Worm (Caenorhabditis elegans) whole organism, L2 larva: ENCODE measurements around the gene F59E12.8.

Experiments
- C34F6.9 ChIP-seq: fragments of 150-350 bp; optimal IDR thresholded peaks from 2 replicates; lab custom pipeline; 2014; ENCODE audit warnings: missing biosample characterization, missing genetic modification characterization
- F13H6.1 ChIP-seq: sonication (generic microtip); optimal IDR thresholded peaks from 2 replicates; lab custom pipeline; 2016; ENCODE audit warnings: missing genetic modification characterization, missing compliant biosample characterization
- R02D3.7 ChIP-seq: fragments of 150-350 bp; optimal IDR thresholded peaks from 2 replicates; lab custom pipeline; 2014; ENCODE audit warnings: missing biosample characterization, missing genetic modification characterization
- Y55F3AM.14 ChIP-seq: fragments of 200-800 bp; sonication (Bioruptor generic); optimal IDR thresholded peaks from 2 replicates; lab custom pipeline; 2018; ENCODE audit warnings: mild to moderate bottlenecking, missing genetic modification characterization, missing compliant biosample characterization
- ZK546.5 ChIP-seq: sonication (generic microtip); optimal IDR thresholded peaks from 2 replicates; lab custom pipeline; 2017; ENCODE audit warnings: missing biosample characterization, missing genetic modification characterization
- alr-1 ChIP-seq: fragments of 150-350 bp; optimal IDR thresholded peaks from 2 replicates; lab custom pipeline; 2014; ENCODE audit warnings: missing biosample characterization, missing genetic modification characterization
- aly-2 ChIP-seq: fragments of 150-350 bp; optimal IDR thresholded peaks from 2 replicates; lab custom pipeline; 2014; ENCODE audit warnings: missing biosample characterization, missing genetic modification characterization
- ama-1 ChIP-seq: fragments of 150-350 bp; optimal IDR thresholded peaks from 2 replicates; lab custom pipeline; 2018; ENCODE audit warnings: inconsistent platforms
- blmp-1 ChIP-seq: sonication (generic microtip); optimal IDR thresholded peaks from 2 replicates; lab custom pipeline; 2017; ENCODE audit warnings: missing genetic modification characterization, mild to moderate bottlenecking, missing compliant biosample characterization, antibody characterized with exemption, moderate library complexity; ENCODE audit not compliant: insufficient read depth
- ceh-16 ChIP-seq: fragments of 150-350 bp; optimal IDR thresholded peaks from 2 replicates; lab custom pipeline; 2014; ENCODE audit warnings: missing biosample characterization, missing genetic modification characterization
- ceh-82 ChIP-seq: fragments of 150-350 bp; optimal IDR thresholded peaks from 2 replicates; lab custom pipeline; 2014; ENCODE audit warnings: missing biosample characterization, missing genetic modification characterization
- crh-2 ChIP-seq: sonication (generic microtip); optimal IDR thresholded peaks from 2 replicates; lab custom pipeline; 2017; ENCODE audit warnings: missing biosample characterization, missing genetic modification characterization
- dmd-4 ChIP-seq: sonication (generic microtip); optimal IDR thresholded peaks from 2 replicates; lab custom pipeline; 2017; ENCODE audit warnings: missing biosample characterization, missing genetic modification characterization
- egl-27 ChIP-seq: sonication (generic microtip); optimal IDR thresholded peaks from 3 replicates; lab custom pipeline; 2017; ENCODE audit warnings: missing biosample characterization, missing genetic modification reagents, missing genetic modification characterization
- elt-1 ChIP-seq: fragments of 150-350 bp; optimal IDR thresholded peaks from 2 replicates; lab custom pipeline; 2014; ENCODE audit warnings: missing biosample characterization, missing genetic modification characterization
- elt-3 ChIP-seq: sonication (generic microtip); optimal IDR thresholded peaks from 2 replicates; lab custom pipeline; 2017; ENCODE audit warnings: missing biosample characterization, missing genetic modification characterization
- fos-1 ChIP-seq: fragments of 150-350 bp; optimal IDR thresholded peaks from 2 replicates; lab custom pipeline; 2014; ENCODE audit warnings: missing biosample characterization, missing genetic modification characterization
- gmeb-1 ChIP-seq: fragments of 150-350 bp; optimal IDR thresholded peaks from 2 replicates; lab custom pipeline; 2014; ENCODE audit warnings: missing biosample characterization, missing genetic modification characterization
- lin-11 ChIP-seq: fragments of 150-350 bp; sonication (generic microtip); optimal IDR thresholded peaks from 2 replicates; lab custom pipeline; 2014; ENCODE audit warnings: missing biosample characterization, missing genetic modification characterization, inconsistent platforms, mixed read lengths
- lin-13 ChIP-seq: fragments of 150-350 bp; optimal IDR thresholded peaks from 2 replicates; lab custom pipeline; 2014; ENCODE audit warnings: missing biosample characterization, missing genetic modification reagents, missing genetic modification characterization
- lin-39 ChIP-seq: fragments of 150-350 bp; optimal IDR thresholded peaks from 2 replicates; lab custom pipeline; 2014; ENCODE audit warnings: missing biosample characterization, missing genetic modification reagents, missing genetic modification characterization
- lsy-2 ChIP-seq, 2 experiments: fragments of 150-350 bp in 1 of 2; sonication (generic microtip) in 1 of 2; optimal IDR thresholded peaks; 2 replicates each; lab custom pipeline; 2014 to 2017; ENCODE audit warnings: missing biosample characterization in 2 of 2, missing genetic modification characterization in 2 of 2
- mab-5 ChIP-seq: fragments of 150-350 bp; optimal IDR thresholded peaks from 2 replicates; lab custom pipeline; 2014; ENCODE audit warnings: missing biosample characterization, missing genetic modification characterization
- mbf-1 ChIP-seq: sonication (generic microtip); optimal IDR thresholded peaks from 2 replicates; lab custom pipeline; 2017; ENCODE audit warnings: missing biosample characterization, missing genetic modification characterization
- mdl-1 ChIP-seq, 2 experiments: fragments of 150-350 bp in 1 of 2; sonication (generic microtip) in 1 of 2; optimal IDR thresholded peaks; 2 replicates each; lab custom pipeline; 2017; ENCODE audit warnings: missing biosample characterization in 2 of 2, missing genetic modification characterization in 2 of 2
- nhr-10 ChIP-seq: sonication (generic microtip); optimal IDR thresholded peaks from 2 replicates; lab custom pipeline; 2017; ENCODE audit warnings: missing biosample characterization, missing genetic modification characterization
- nhr-11 ChIP-seq: fragments of 150-350 bp; optimal IDR thresholded peaks from 2 replicates; lab custom pipeline; 2014; ENCODE audit warnings: missing biosample characterization, missing genetic modification characterization
- nhr-12 ChIP-seq: fragments of 150-350 bp; optimal IDR thresholded peaks from 2 replicates; lab custom pipeline; 2014; ENCODE audit warnings: missing biosample characterization, missing genetic modification characterization
- nhr-129 ChIP-seq: fragments of 150-350 bp; optimal IDR thresholded peaks from 2 replicates; lab custom pipeline; 2014; ENCODE audit warnings: missing biosample characterization, missing genetic modification characterization
- nhr-21 ChIP-seq: fragments of 150-350 bp; optimal IDR thresholded peaks from 2 replicates; lab custom pipeline; 2014; ENCODE audit warnings: missing biosample characterization, missing genetic modification characterization
- nhr-23 ChIP-seq: fragments of 150-350 bp; optimal IDR thresholded peaks from 2 replicates; lab custom pipeline; 2014; ENCODE audit warnings: missing biosample characterization, missing genetic modification reagents, missing genetic modification characterization
- nhr-237 ChIP-seq: fragments of 150-350 bp; optimal IDR thresholded peaks from 2 replicates; lab custom pipeline; 2014; ENCODE audit warnings: missing biosample characterization, missing genetic modification characterization
- nhr-25 ChIP-seq: fragments of 150-350 bp; sonication (generic microtip); optimal IDR thresholded peaks from 3 replicates; lab custom pipeline; 2014; ENCODE audit warnings: missing biosample characterization, missing genetic modification characterization
- nhr-6 ChIP-seq: fragments of 150-350 bp; optimal IDR thresholded peaks from 2 replicates; lab custom pipeline; 2014; ENCODE audit warnings: missing biosample characterization, missing genetic modification characterization
- nhr-77 ChIP-seq: fragments of 150-350 bp; optimal IDR thresholded peaks from 2 replicates; lab custom pipeline; 2014; ENCODE audit warnings: missing biosample characterization, missing genetic modification characterization
- peb-1 ChIP-seq: fragments of 150-350 bp; optimal IDR thresholded peaks from 2 replicates; lab custom pipeline; 2014; ENCODE audit warnings: missing biosample characterization, missing genetic modification characterization
- sem-4 ChIP-seq: fragments of 150-350 bp; optimal IDR thresholded peaks from 2 replicates; lab custom pipeline; 2014; ENCODE audit warnings: missing biosample characterization, missing genetic modification reagents, missing genetic modification characterization
- skn-1 ChIP-seq: sonication (generic microtip); optimal IDR thresholded peaks from 2 replicates; lab custom pipeline; 2017; ENCODE audit warnings: missing biosample characterization, missing genetic modification characterization
- sma-3 ChIP-seq: sonication (generic microtip); optimal IDR thresholded peaks from 2 replicates; lab custom pipeline; 2016; ENCODE audit warnings: missing genetic modification reagents, missing genetic modification characterization, missing compliant biosample characterization
- sma-9 ChIP-seq, 2 experiments: fragments of 150-350 bp in 1 of 2; sonication (generic microtip) in 1 of 2; optimal IDR thresholded peaks; 2 replicates each; lab custom pipeline; 2014 to 2016; ENCODE audit warnings: missing genetic modification characterization in 2 of 2, mild to moderate bottlenecking in 1 of 2, missing biosample characterization in 1 of 2, missing compliant biosample characterization in 1 of 2, missing genetic modification reagents in 1 of 2, moderate library complexity in 1 of 2
- snpc-4 ChIP-seq: fragments of 150-350 bp; optimal IDR thresholded peaks from 2 replicates; lab custom pipeline; 2014; ENCODE audit warnings: missing biosample characterization, missing genetic modification characterization
- unc-39 ChIP-seq: fragments of 150-350 bp; optimal IDR thresholded peaks from 2 replicates; lab custom pipeline; 2014; ENCODE audit warnings: missing biosample characterization, missing genetic modification characterization
- unc-55 ChIP-seq: fragments of 150-350 bp; sonication (generic microtip); optimal IDR thresholded peaks from 3 replicates; lab custom pipeline; 2014; ENCODE audit warnings: missing biosample characterization, missing genetic modification reagents, missing genetic modification characterization
- unc-62 ChIP-seq: fragments of 150-350 bp; optimal IDR thresholded peaks from 2 replicates; lab custom pipeline; 2014; ENCODE audit warnings: missing biosample characterization, missing genetic modification reagents, missing genetic modification characterization
- zag-1 ChIP-seq: fragments of 150-350 bp; optimal IDR thresholded peaks from 2 replicates; lab custom pipeline; 2014; ENCODE audit warnings: missing biosample characterization, missing genetic modification characterization
- ztf-1 ChIP-seq: fragments of 200-800 bp; sonication (Bioruptor generic); conservative IDR thresholded peaks from 2 replicates; pipeline ENCODE4 v1.3.6; 2022; ENCODE audit warnings: missing genetic modification characterization, missing compliant biosample characterization
- ztf-11 ChIP-seq: sonication (generic microtip); optimal IDR thresholded peaks from 2 replicates; lab custom pipeline; 2017; ENCODE audit warnings: missing biosample characterization, missing genetic modification characterization
- ztf-4 ChIP-seq: fragments of 150-350 bp; optimal IDR thresholded peaks from 2 replicates; lab custom pipeline; 2014; ENCODE audit warnings: missing biosample characterization, missing genetic modification characterization

The F59E12.8 gene

ce11 chrII:5593377-5593932 lies 43.3 kb downstream of the F59E12.8 start, which contains the start of gene cdc-14:
Gene cdc-14, minus strand, starts transcription at chrII:5593427.
- TF ChIP-seq lsy-2 (tag; optimal IDR thresholded peaks at IDR 0.05; lab: Kevin White, UChicago) (peak in 1 of 2 experiments; percentile 82), ceh-82 (tag; lab: Kevin White, UChicago) (no peak), dmd-4 (tag; lab: Kevin White, UChicago) (no peak), crh-2 (peak; percentile 77), unc-39 (tag; lab: Kevin White, UChicago) (no peak), snpc-4 (tag; lab: Kevin White, UChicago) (peak; percentile 74), mab-5 (tag; lab: Kevin White, UChicago) (peak; percentile 35), nhr-25 (tag; lab: Kevin White, UChicago) (peak; percentile 87), ceh-16 (tag; lab: Kevin White, UChicago) (peak; percentile 63), Y55F3AM.14 (no peak), egl-27 (tag; lab: Kevin White, UChicago) (peak; percentile 21), C34F6.9 (tag; lab: Kevin White, UChicago) (peak; percentile 82), nhr-23 (no peak), mdl-1 (tag; optimal IDR thresholded peaks at IDR 0.05; lab: Kevin White, UChicago) (peak in 1 of 2 experiments; percentile 16), ztf-1 (GFP tag; lab: Robert Waterston, UW) (no peak), sem-4 (tag; lab: Kevin White, UChicago) (peak; percentile 88), mbf-1 (tag; lab: Kevin White, UChicago) (no peak), ztf-11 (tag; lab: Kevin White, UChicago) (no peak), alr-1 (tag; lab: Kevin White, UChicago) (no peak), lin-13 (peak; percentile 57), nhr-10 (tag; lab: Kevin White, UChicago) (no peak), aly-2 (tag; lab: Kevin White, UChicago) (no peak), nhr-11 (tag; lab: Kevin White, UChicago) (no peak), ama-1 (peak; percentile 10), sma-9 (GFP tag; optimal IDR thresholded peaks at IDR 0.05; lab: Kevin White, UChicago) (peak; percentile 80), sma-9 (tag; optimal IDR thresholded peaks at IDR 0.05; lab: Kevin White, UChicago) (no peak), unc-62 (GFP tag; lab: Kevin White, UChicago) (no peak), nhr-12 (tag; lab: Kevin White, UChicago) (no peak), lin-11 (tag; lab: Kevin White, UChicago) (peak; percentile 33), zag-1 (no peak), lin-39 (tag; lab: Kevin White, UChicago) (no peak), skn-1 (tag; lab: Kevin White, UChicago) (no peak), fos-1 (tag; lab: Kevin White, UChicago) (peak; percentile 91), elt-3 (tag; lab: Kevin White, UChicago) (no peak), nhr-77 (tag; lab: Kevin White, UChicago) (no peak), ztf-4 (peak; percentile 68), unc-55 (GFP tag; lab: Kevin White, UChicago) (peak; percentile 28), nhr-6 (tag; lab: Kevin White, UChicago) (peak; percentile 87), elt-1 (tag; lab: Kevin White, UChicago) (no peak), blmp-1 (tag; lab: Kevin White, UChicago) (peak; percentile 73), sma-3 (GFP tag; lab: Kevin White, UChicago) (peak; percentile 85), R02D3.7 (tag; lab: Kevin White, UChicago) (no peak), nhr-129 (tag; lab: Kevin White, UChicago) (peak; percentile 94), gmeb-1 (tag; lab: Kevin White, UChicago) (peak; percentile 60), nhr-21 (tag; lab: Kevin White, UChicago) (peak; percentile 41), nhr-237 (no peak), ZK546.5 (tag; lab: Kevin White, UChicago) (no peak), F13H6.1 (tag; lab: Kevin White, UChicago) (peak; percentile 86), peb-1 (no peak)
- TF ChIP-seq, all 48 proteins: peak for 24
